Worm (Caenorhabditis elegans) whole organism, mixed stage, embryonic: ENCODE measurements around the gene F19G12.1.

Experiments
- bed-3 ChIP-seq: fragments of 200-800 bp; sonication (Bioruptor generic); optimal IDR thresholded peaks from 3 replicates; lab custom pipeline; 2018; ENCODE audit warnings: mild to moderate bottlenecking, missing genetic modification characterization, moderate library complexity, missing compliant biosample characterization
- blmp-1 ChIP-seq: fragments of 150-350 bp; optimal IDR thresholded peaks from 2 replicates; lab custom pipeline; 2014; ENCODE audit warnings: missing biosample characterization, missing genetic modification characterization
- ceh-83 ChIP-seq: fragments of 200-800 bp; sonication (Bioruptor generic); optimal IDR thresholded peaks from 2 replicates; lab custom pipeline; 2018; ENCODE audit warnings: mild to moderate bottlenecking, missing genetic modification characterization, missing compliant biosample characterization
- lsy-2 ChIP-seq: fragments of 150-350 bp; optimal IDR thresholded peaks from 2 replicates; lab custom pipeline; 2014; ENCODE audit warnings: missing biosample characterization, missing genetic modification characterization
- nhr-237 ChIP-seq: fragments of 150-350 bp; optimal IDR thresholded peaks from 2 replicates; lab custom pipeline; 2014; ENCODE audit warnings: missing biosample characterization, missing genetic modification characterization
- sem-2 ChIP-seq: fragments of 200-800 bp; sonication (Bioruptor generic); optimal IDR thresholded peaks from 2 replicates; lab custom pipeline; 2018; ENCODE audit warnings: mild to moderate bottlenecking, missing genetic modification characterization, missing compliant biosample characterization
- snpc-4 ChIP-seq: fragments of 150-350 bp; optimal IDR thresholded peaks from 2 replicates; lab custom pipeline; 2014; ENCODE audit warnings: missing biosample characterization, missing genetic modification characterization
- unc-120 ChIP-seq: sonication (generic microtip); optimal IDR thresholded peaks from 2 replicates; lab custom pipeline; 2017; ENCODE audit warnings: missing genetic modification characterization, missing compliant biosample characterization; ENCODE audit not compliant: poor library complexity, severe bottlenecking
- unc-39 ChIP-seq: fragments of 150-350 bp; optimal IDR thresholded peaks from 2 replicates; lab custom pipeline; 2014; ENCODE audit warnings: missing biosample characterization, missing genetic modification characterization

- TF ChIP-seq nhr-237 (tag; lab: Kevin White, UChicago) (no peak), lsy-2 (tag; lab: Kevin White, UChicago) (no peak), blmp-1 (no peak), unc-39 (tag; lab: Kevin White, UChicago) (no peak), ceh-83 (no peak), unc-120 (no peak), sem-2 (GFP tag; lab: Kevin White, UChicago) (no peak), snpc-4 (tag; lab: Kevin White, UChicago) (no peak), bed-3 (GFP tag; lab: Kevin White, UChicago) (no peak)
Observed at ce11 chrX:1443556-1444243, 12.9 kb downstream of the F19G12.1 start.
